Worm (Caenorhabditis elegans) whole organism, midembryonic: ENCODE results near the gene srw-141.

Experiments used
- T22C8.4 ChIP-seq: fragments of 200-800 bp; sonication (Bioruptor generic); IDR thresholded peaks from 2 replicates; pipeline ENCODE4 v1.3.6; 2022; ENCODE audit warnings: missing genetic modification characterization, missing compliant biosample characterization
- flt-1 ChIP-seq: fragments of 200-800 bp; sonication (Bioruptor generic); IDR thresholded peaks from 2 replicates; pipeline ENCODE4 v1.3.6; 2022; ENCODE audit warnings: missing genetic modification characterization, missing compliant biosample characterization
- klf-2 ChIP-seq: fragments of 200-800 bp; sonication (Bioruptor generic); conservative IDR thresholded peaks from 2 replicates; pipeline ENCODE4 v1.3.6; 2022; ENCODE audit warnings: missing genetic modification reagents, missing genetic modification characterization, missing compliant biosample characterization
- ref-1 ChIP-seq: fragments of 200-800 bp; sonication (Bioruptor generic); conservative IDR thresholded peaks from 2 replicates; pipeline ENCODE4 v1.3.6; 2022; ENCODE audit warnings: missing genetic modification reagents, missing genetic modification characterization, missing compliant biosample characterization
- tab-1 ChIP-seq: fragments of 200-800 bp; sonication (Bioruptor generic); IDR thresholded peaks from 2 replicates; pipeline ENCODE4 v1.3.6; 2022; ENCODE audit warnings: missing genetic modification characterization, missing compliant biosample characterization
- ztf-23 ChIP-seq: fragments of 200-800 bp; sonication (Bioruptor generic); IDR thresholded peaks from 2 replicates; pipeline ENCODE4 v1.3.6; 2022; ENCODE audit warnings: missing genetic modification reagents, missing genetic modification characterization, missing compliant biosample characterization
- ztf-29 ChIP-seq: fragments of 200-800 bp; sonication (Bioruptor generic); IDR thresholded peaks from 2 replicates; pipeline ENCODE4 v1.3.6; 2022; ENCODE audit warnings: missing genetic modification reagents, missing genetic modification characterization, missing compliant biosample characterization

DNA sequence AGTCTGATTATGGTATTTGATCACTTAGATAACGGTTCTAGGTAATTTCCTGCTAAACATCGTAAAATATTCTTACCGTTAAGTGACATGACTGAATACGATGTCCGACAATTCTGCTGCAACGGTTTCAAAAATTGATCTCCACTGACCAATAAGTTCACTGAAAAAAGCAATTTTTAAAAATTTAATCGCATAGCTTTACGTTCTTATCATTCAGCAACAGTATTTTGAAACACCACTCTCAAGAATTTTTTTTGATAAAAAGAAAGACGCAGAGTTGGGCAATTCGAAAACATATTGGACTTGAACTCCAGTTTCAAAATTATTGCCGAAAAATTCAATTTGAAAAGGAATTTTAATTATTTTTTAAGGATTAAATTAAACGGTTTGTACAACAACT is 10.8 kb downstream of the srw-141 start, which contains the start of gene C31B8.12:
- no peak for TF ChIP-seq ztf-23 (GFP tag; lab: Robert Waterston, UW)
- no peak for TF ChIP-seq tab-1 (GFP tag; lab: Robert Waterston, UW)
- TF ChIP-seq T22C8.4 (GFP tag; lab: Robert Waterston, UW): no peak
- no peak for TF ChIP-seq ztf-29 (GFP tag; lab: Robert Waterston, UW)
- TF ChIP-seq klf-2: no peak
- no peak for TF ChIP-seq flt-1
- TF ChIP-seq ref-1 (GFP tag; lab: Robert Waterston, UW): no peak
